Fruit fly (Drosophila melanogaster): ENCODE data around the gene CG14450.

- TF ChIP-seq pdm3 (GFP tag; optimal IDR thresholded peaks at IDR 0.05) (no peak), CG1621 (tag; optimal IDR thresholded peaks at IDR 0.05) (no peak), vri (GFP tag; optimal IDR thresholded peaks at IDR 0.05) (no peak), eg (GFP tag; IDR thresholded peaks at IDR 0.05) (0 out of 3 replicates have a peak, but pooled peaks have one; percentile 41)
Measured at dm6 chr3L:22773383-22773873, 45.8 kb upstream of the CG14450 start.

Measured in whole organism, prepupa.